Fruit fly (Drosophila melanogaster) whole organism, embryonic: Measurements from ENCODE around the gene CG11902.

ENCODE experiments used
- Atf-2 ChIP-seq: fragments of 200-800 bp; sonication (Bioruptor generic); optimal IDR thresholded peaks from 2 replicates; lab custom pipeline; 2016; ENCODE audit warnings: missing biosample characterization, missing genetic modification characterization
- B-H1 ChIP-seq: fragments of 200-800 bp; sonication (Bioruptor generic); IDR thresholded peaks from 3 replicates; pipeline ENCODE4 v1.3.6; 2022; ENCODE audit warnings: missing biosample characterization, missing genetic modification characterization
- CG10543 ChIP-seq: fragments of 200-800 bp; sonication (Bioruptor generic); optimal IDR thresholded peaks from 3 replicates; lab custom pipeline; 2017; ENCODE audit warnings: missing biosample characterization, mild to moderate bottlenecking, missing genetic modification characterization, moderate library complexity
- CG11398 ChIP-seq: fragments of 200-800 bp; sonication (Bioruptor generic); optimal IDR thresholded peaks from 2 replicates; lab custom pipeline; 2016; ENCODE audit warnings: missing biosample characterization, missing genetic modification characterization
- CG12071 ChIP-seq: fragments of 200-800 bp; sonication (Bioruptor generic); optimal IDR thresholded peaks from 3 replicates; lab custom pipeline; 2018; ENCODE audit warnings: missing biosample characterization, mild to moderate bottlenecking, missing genetic modification characterization
- CG12219 ChIP-seq: fragments of 200-800 bp; sonication (Bioruptor generic); optimal IDR thresholded peaks from 3 replicates; lab custom pipeline; 2018; ENCODE audit warnings: missing biosample characterization, mild to moderate bottlenecking, missing genetic modification characterization
- CG13296 ChIP-seq: fragments of 200-800 bp; sonication (Bioruptor generic); optimal IDR thresholded peaks from 3 replicates; lab custom pipeline; 2018; ENCODE audit warnings: missing biosample characterization, mild to moderate bottlenecking, missing genetic modification characterization
- CG17568 ChIP-seq: fragments of 200-800 bp; sonication (Bioruptor generic); optimal IDR thresholded peaks from 2 replicates; lab custom pipeline; 2018; ENCODE audit warnings: missing biosample characterization, mild to moderate bottlenecking, missing genetic modification characterization, moderate library complexity
- CG2678 ChIP-seq: fragments of 200-800 bp; sonication (Bioruptor generic); optimal IDR thresholded peaks from 3 replicates; lab custom pipeline; 2019; ENCODE audit warnings: missing biosample characterization, mild to moderate bottlenecking, missing genetic modification characterization, moderate library complexity
- CG3163 ChIP-seq: fragments of 200-800 bp; sonication (Bioruptor generic); optimal IDR thresholded peaks from 3 replicates; lab custom pipeline; 2016; ENCODE audit warnings: missing biosample characterization, missing genetic modification characterization
- CG34376 ChIP-seq: fragments of 200-800 bp; sonication (Bioruptor generic); optimal IDR thresholded peaks from 2 replicates; lab custom pipeline; 2018; ENCODE audit warnings: missing biosample characterization, mild to moderate bottlenecking, missing genetic modification characterization
- CG7786 ChIP-seq: fragments of 200-800 bp; sonication (Bioruptor generic); optimal IDR thresholded peaks from 2 replicates; lab custom pipeline; 2016; ENCODE audit warnings: missing biosample characterization, missing genetic modification characterization
- CG8290 ChIP-seq, 3 experiments: fragments of 200-800 bp; sonication (Bioruptor generic); optimal IDR thresholded peaks; 2 replicates each; lab custom pipeline; 2016 to 2019; ENCODE audit warnings: missing biosample characterization in 3 of 3, missing genetic modification characterization in 3 of 3, mild to moderate bottlenecking in 2 of 3, moderate library complexity in 1 of 3
- CG9817 ChIP-seq: fragments of 200-800 bp; sonication (Bioruptor generic); optimal IDR thresholded peaks from 2 replicates; lab custom pipeline; 2018; ENCODE audit warnings: missing biosample characterization, mild to moderate bottlenecking, missing genetic modification characterization, moderate library complexity
- CG9932 ChIP-seq: fragments of 200-800 bp; sonication (Bioruptor generic); IDR thresholded peaks from 2 replicates; pipeline ENCODE4 v1.3.6; 2022; ENCODE audit warnings: missing biosample characterization, missing genetic modification characterization
- D19B ChIP-seq: fragments of 200-800 bp; sonication (Bioruptor generic); optimal IDR thresholded peaks from 2 replicates; lab custom pipeline; 2017; ENCODE audit warnings: missing biosample characterization, mild to moderate bottlenecking, missing genetic modification characterization
- Dad ChIP-seq: fragments of 200-800 bp; sonication (Bioruptor generic); optimal IDR thresholded peaks from 3 replicates; lab custom pipeline; 2016; ENCODE audit warnings: missing biosample characterization, missing genetic modification characterization
- Dref ChIP-seq: fragments of 200-800 bp; sonication (Bioruptor generic); IDR thresholded peaks from 2 replicates; pipeline ENCODE4 v1.3.6; 2022; ENCODE audit warnings: missing biosample characterization, missing genetic modification characterization
- E2f1 ChIP-seq: fragments of 200-800 bp; sonication (Bioruptor generic); IDR thresholded peaks from 2 replicates; pipeline ENCODE4 v1.3.6; 2022; ENCODE audit warnings: missing biosample characterization, missing genetic modification characterization
- Eip74EF ChIP-seq, 2 experiments: fragments of 200-800 bp in 1 of 2; fragments of >200 bp in 1 of 2; sonication (Bioruptor generic) in 1 of 2; optimal IDR thresholded peaks; 2 replicates each; lab custom pipeline; 2017 to 2019; ENCODE audit warnings: missing biosample characterization in 2 of 2, missing genetic modification characterization in 2 of 2, mild to moderate bottlenecking in 1 of 2, moderate library complexity in 1 of 2
- Fer3 ChIP-seq: fragments of 200-800 bp; sonication (Bioruptor generic); optimal IDR thresholded peaks from 2 replicates; lab custom pipeline; 2018; ENCODE audit warnings: missing biosample characterization, mild to moderate bottlenecking, missing genetic modification characterization, moderate library complexity
- Hmx ChIP-seq: fragments of 200-800 bp; sonication (Bioruptor generic); optimal IDR thresholded peaks from 2 replicates; lab custom pipeline; 2016; ENCODE audit warnings: missing biosample characterization, missing genetic modification characterization
- Hr39 ChIP-seq: fragments of >200 bp; optimal IDR thresholded peaks from 2 replicates; lab custom pipeline; 2017
- Max ChIP-seq: fragments of 200-800 bp; sonication (Bioruptor generic); optimal IDR thresholded peaks from 2 replicates; lab custom pipeline; 2016; ENCODE audit warnings: missing biosample characterization, mild to moderate bottlenecking, missing genetic modification characterization
- Med ChIP-seq: fragments of 200-800 bp; sonication (Bioruptor generic); peaks from one replicate; lab custom pipeline; 2016; ENCODE audit warnings: missing biosample characterization, missing genetic modification characterization, mild to moderate bottlenecking, inconsistent platforms, moderate library complexity
- Meics ChIP-seq: fragments of 200-800 bp; sonication (Bioruptor generic); optimal IDR thresholded peaks from 2 replicates; lab custom pipeline; 2017; ENCODE audit warnings: missing biosample characterization, mild to moderate bottlenecking, missing genetic modification characterization
- Nf-YA ChIP-seq: fragments of 200-800 bp; sonication (Bioruptor generic); IDR thresholded peaks from 2 replicates; pipeline ENCODE4 v1.3.6; 2022; ENCODE audit warnings: missing biosample characterization, missing genetic modification characterization
- Oaz ChIP-seq: fragments of 200-800 bp; sonication (Bioruptor generic); IDR thresholded peaks from 2 replicates; pipeline ENCODE4 v1.3.6; 2022; ENCODE audit warnings: missing biosample characterization, missing genetic modification characterization
- Ravus ChIP-seq: fragments of 200-800 bp; sonication (Bioruptor generic); IDR thresholded peaks from 2 replicates; pipeline ENCODE4 v1.3.6; 2022; ENCODE audit warnings: missing biosample characterization, missing genetic modification characterization
- TFAM ChIP-seq: fragments of 200-800 bp; sonication (Bioruptor generic); optimal IDR thresholded peaks from 2 replicates; lab custom pipeline; 2017; ENCODE audit warnings: missing biosample characterization, missing genetic modification characterization, inconsistent platforms
- Xbp1 ChIP-seq: fragments of 200-800 bp; sonication (Bioruptor generic); optimal IDR thresholded peaks from 3 replicates; lab custom pipeline; 2016; ENCODE audit warnings: missing biosample characterization, mild to moderate bottlenecking, missing genetic modification characterization
- Xrp1 ChIP-seq: fragments of 200-800 bp; sonication (Bioruptor generic); IDR thresholded peaks from 2 replicates; pipeline ENCODE4 v1.3.6; 2022; ENCODE audit warnings: missing biosample characterization, missing genetic modification characterization
- chinmo ChIP-seq: fragments of 200-800 bp; sonication (Bioruptor generic); IDR thresholded peaks from 4 replicates; pipeline ENCODE4 v1.3.6; 2022; ENCODE audit warnings: missing biosample characterization, missing genetic modification characterization; ENCODE audit not compliant: partially characterized antibody
- dpn ChIP-seq, 2 experiments: fragments of 200-800 bp; sonication (Bioruptor generic); optimal IDR thresholded peaks; 3 replicates each; lab custom pipeline; 2016; ENCODE audit warnings: missing biosample characterization in 2 of 2, missing genetic modification characterization in 2 of 2
- ems ChIP-seq: fragments of 200-800 bp; sonication (Bioruptor generic); optimal IDR thresholded peaks from 3 replicates; lab custom pipeline; 2016; ENCODE audit warnings: missing biosample characterization, missing genetic modification characterization
- jumu ChIP-seq: fragments of 200-800 bp; sonication (Bioruptor generic); optimal IDR thresholded peaks from 3 replicates; lab custom pipeline; 2016; ENCODE audit warnings: missing biosample characterization, missing genetic modification characterization
- luna ChIP-seq: fragments of 200-800 bp; sonication (Bioruptor generic); optimal IDR thresholded peaks from 2 replicates; lab custom pipeline; 2016; ENCODE audit warnings: missing biosample characterization, missing genetic modification characterization
- mirr ChIP-seq: fragments of 200-800 bp; sonication (Bioruptor generic); optimal IDR thresholded peaks from 3 replicates; lab custom pipeline; 2018; ENCODE audit warnings: missing biosample characterization, mild to moderate bottlenecking, missing genetic modification characterization
- nau ChIP-seq: fragments of 200-800 bp; sonication (Bioruptor generic); optimal IDR thresholded peaks from 3 replicates; lab custom pipeline; 2017; ENCODE audit warnings: missing biosample characterization, mild to moderate bottlenecking, missing genetic modification characterization, missing genetic modification reagents
- nmo ChIP-seq: fragments of 200-800 bp; sonication (Bioruptor generic); optimal IDR thresholded peaks from 2 replicates; lab custom pipeline; 2018; ENCODE audit warnings: missing biosample characterization, mild to moderate bottlenecking, missing genetic modification characterization, moderate library complexity
- p53 ChIP-seq: fragments of 200-800 bp; sonication (Bioruptor generic); optimal IDR thresholded peaks from 2 replicates; lab custom pipeline; 2016; ENCODE audit warnings: missing biosample characterization, missing genetic modification characterization
- pan ChIP-seq, 4 experiments: fragments of >200 bp in 3 of 4; fragments of 200-800 bp in 1 of 4; sonication (Bioruptor generic) in 1 of 4; optimal IDR thresholded peaks in 3 of 4; IDR thresholded peaks in 1 of 4; 2 replicates each; pipeline versions ENCODE4 v1.3.6 to Lab custom; 2017 to 2022; ENCODE audit warnings: missing biosample characterization in 2 of 4, missing genetic modification characterization in 2 of 4, mixed read lengths in 1 of 4
- prd ChIP-seq, 3 experiments: fragments of >200 bp in 2 of 3; fragments of 200-800 bp in 1 of 3; sonication (Bioruptor generic) in 1 of 3; optimal IDR thresholded peaks in 2 of 3; IDR thresholded peaks in 1 of 3; 2 replicates in 2 of 3; 3 replicates in 1 of 3; pipeline versions ENCODE4 v1.3.6 to Lab custom; 2017 to 2022; ENCODE audit warnings: missing biosample characterization in 1 of 3, missing genetic modification characterization in 1 of 3
- psq ChIP-seq: fragments of 200-800 bp; sonication (Bioruptor generic); optimal IDR thresholded peaks from 2 replicates; lab custom pipeline; 2017; ENCODE audit warnings: missing biosample characterization, missing genetic modification characterization
- so ChIP-seq: fragments of 200-800 bp; sonication (Bioruptor generic); IDR thresholded peaks from 3 replicates; pipeline ENCODE4 v1.3.6; 2022; ENCODE audit warnings: missing biosample characterization, missing genetic modification characterization
- twi ChIP-seq: fragments of 200-800 bp; optimal IDR thresholded peaks from 2 replicates; lab custom pipeline; 2019; ENCODE audit warnings: missing biosample characterization, mild to moderate bottlenecking, missing genetic modification characterization, moderate library complexity
- vfl ChIP-seq: fragments of 200-800 bp; sonication (Bioruptor generic); optimal IDR thresholded peaks from 2 replicates; lab custom pipeline; 2016; ENCODE audit warnings: missing biosample characterization, missing genetic modification characterization
- wdn ChIP-seq: fragments of 200-800 bp; sonication (Bioruptor generic); IDR thresholded peaks from 2 replicates; pipeline ENCODE4 v1.3.6; 2022; ENCODE audit warnings: missing biosample characterization, missing genetic modification characterization

Gene CG11902

DNA sequence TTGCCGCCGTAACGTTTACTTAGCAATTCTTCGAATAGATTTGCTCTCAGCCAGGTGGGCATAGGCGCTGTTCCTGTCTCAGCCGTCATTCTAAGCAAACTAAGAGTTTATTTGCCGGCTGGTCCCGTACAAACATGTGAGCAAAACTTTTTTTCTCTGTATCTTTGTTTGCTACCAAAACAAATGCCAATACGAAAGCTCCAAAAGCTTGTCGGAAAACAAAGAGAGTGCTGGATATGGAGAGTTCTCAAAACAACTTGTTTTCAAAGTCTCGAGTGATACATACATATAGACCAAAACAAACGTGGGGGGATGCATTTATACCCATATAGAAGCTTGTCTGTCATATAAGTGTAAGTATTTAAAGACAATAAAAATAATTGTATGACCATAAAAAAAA, 19.0 kb upstream of the CG11902 start, which contains the start of gene CG10559 (continued):
- TF ChIP-seq so (GFP tag; lab: Robert Waterston, UW): no peak
- TF ChIP-seq CG3163 (GFP tag; lab: Kevin White, UChicago): peak; percentile 44
- no peak for TF ChIP-seq E2f1 (GFP tag; lab: Robert Waterston, UW)
- no peak for TF ChIP-seq Ravus (GFP tag; lab: Robert Waterston, UW)
- TF ChIP-seq CG7786 (GFP tag; lab: Kevin White, UChicago): no peak
- no peak for TF ChIP-seq CG8290 (GFP tag; optimal IDR thresholded peaks at IDR 0.05; lab: Kevin White, UChicago)
- peak in 1 of 2 experiments; percentile 13 for TF ChIP-seq CG8290 (tag; optimal IDR thresholded peaks at IDR 0.05; lab: Kevin White, UChicago)
- no peak for TF ChIP-seq jumu (GFP tag; lab: Kevin White, UChicago)
- TF ChIP-seq chinmo: 0 out of 4 replicates have a peak, but pooled peaks have one; percentile 24
- peak; percentile 42 for TF ChIP-seq Med (GFP tag; lab: Kevin White, UChicago)
- TF ChIP-seq CG9817: no peak
- TF ChIP-seq wdn: no peak
- TF ChIP-seq p53 (GFP tag; lab: Kevin White, UChicago): no peak
- TF ChIP-seq pan (optimal IDR thresholded peaks at IDR 0.05; lab: Kevin White, UChicago): no peak
- no peak for TF ChIP-seq pan (GFP tag; optimal IDR thresholded peaks at IDR 0.05 in 1 of 2, IDR thresholded peaks at IDR 0.05 in 1 of 2)

DNA sequence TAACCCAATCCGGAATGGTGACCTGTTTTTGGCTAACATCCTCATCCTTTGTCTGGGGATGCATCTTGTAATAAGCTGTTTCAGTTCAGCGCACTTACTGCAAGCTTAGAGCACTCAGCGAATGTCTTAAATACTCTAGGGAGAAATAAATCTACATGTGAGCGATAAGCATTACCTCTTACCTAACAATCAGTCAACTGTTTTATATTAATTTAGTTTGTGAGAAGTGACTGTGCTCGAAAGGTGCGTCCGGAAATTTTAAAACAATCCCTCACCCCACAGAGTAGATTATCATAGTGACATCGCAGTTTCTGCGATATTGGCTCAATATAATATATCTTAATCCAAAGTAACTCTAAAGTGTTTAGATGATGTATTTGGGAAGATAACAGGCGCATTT, 17.0 kb upstream of the CG11902 start, which contains the start of gene CG10553:
Gene CG10553 (minus strand): TSS at position 101 of the 400 bp plus-strand sequence.
- TF ChIP-seq CG12071 (GFP tag; lab: Kevin White, UChicago) (no peak), Atf-2 (GFP tag; lab: Kevin White, UChicago) (no peak), dpn (GFP tag; optimal IDR thresholded peaks at IDR 0.05; lab: Kevin White, UChicago) (no peak), Fer3 (tag; lab: Kevin White, UChicago) (no peak), TFAM (no peak), Xbp1 (GFP tag; lab: Kevin White, UChicago) (no peak), CG10543 (GFP tag; lab: Kevin White, UChicago) (no peak), prd (optimal IDR thresholded peaks at IDR 0.05; lab: Kevin White, UChicago) (no peak), prd (GFP tag; IDR thresholded peaks at IDR 0.05; lab: Robert Waterston, UW) (no peak), ems (GFP tag; lab: Kevin White, UChicago) (no peak), B-H1 (GFP tag; lab: Robert Waterston, UW) (no peak), Hr39 (no peak), twi (no peak), nmo (GFP tag; lab: Kevin White, UChicago) (no peak), CG9817 (no peak), CG12219 (no peak), Dref (GFP tag; lab: Robert Waterston, UW) (no peak), vfl (no peak)

DNA sequence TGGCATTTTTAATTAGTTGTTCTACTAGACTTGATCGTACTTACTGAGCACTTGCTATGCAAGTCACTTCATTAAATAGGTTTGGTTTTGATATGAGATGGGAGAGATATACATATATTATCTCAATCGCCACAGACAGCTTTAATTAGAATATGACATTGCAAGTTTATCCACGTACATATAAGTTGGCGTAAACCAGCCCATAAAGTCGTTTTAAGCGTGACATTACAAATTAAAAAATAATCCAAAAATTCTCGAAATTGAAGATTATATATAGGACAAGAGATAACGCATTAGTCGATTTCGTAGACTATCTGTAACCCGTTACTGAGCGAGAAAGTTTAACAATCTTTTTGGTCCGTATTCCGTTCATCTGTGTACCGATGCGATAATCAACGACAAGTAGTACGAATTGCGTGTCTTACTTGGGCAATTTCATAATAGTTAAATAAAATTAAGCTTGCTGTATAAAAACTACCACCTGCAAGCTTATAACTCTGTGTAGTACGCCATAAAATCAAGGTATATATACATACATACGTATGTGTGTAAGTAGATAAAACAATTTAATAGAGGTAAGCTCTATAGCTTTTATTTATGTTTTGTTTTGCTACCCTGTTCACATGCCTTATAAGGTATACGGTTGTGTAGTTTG, 14.9 kb upstream of the CG11902 start, which contains the start of gene CG10560:
Gene CG10560 (minus strand): TSS at position 51 of the 655 bp plus-strand sequence.
- TF ChIP-seq Hmx: no peak
- TF ChIP-seq CG2678 (tag; lab: Kevin White, UChicago): peak; percentile 43
- TF ChIP-seq luna (GFP tag; lab: Kevin White, UChicago): no peak
- TF ChIP-seq Xrp1 (GFP tag; lab: Robert Waterston, UW): no peak
- TF ChIP-seq Dad: no peak
- TF ChIP-seq Eip74EF (GFP tag; optimal IDR thresholded peaks at IDR 0.05; lab: Kevin White, UChicago): peak in 1 of 2 experiments; percentile 7
- peak; percentile 30 for TF ChIP-seq mirr (GFP tag; lab: Kevin White, UChicago)
- TF ChIP-seq Nf-YA (GFP tag; lab: Robert Waterston, UW): no peak
- TF ChIP-seq Meics (GFP tag; lab: Kevin White, UChicago): no peak
- no peak for TF ChIP-seq Oaz (GFP tag; lab: Robert Waterston, UW)
- TF ChIP-seq nau: no peak
- peak; percentile 46 for TF ChIP-seq CG13296
- no peak for TF ChIP-seq Max (GFP tag; lab: Kevin White, UChicago)
- peak; percentile 86 for TF ChIP-seq D19B
- no peak for TF ChIP-seq CG11398 (GFP tag; lab: Kevin White, UChicago)
- no peak for TF ChIP-seq CG17568 (GFP tag; lab: Kevin White, UChicago)
- no peak for TF ChIP-seq CG9932 (GFP tag; lab: Robert Waterston, UW)
- TF ChIP-seq CG34376 (GFP tag; lab: Kevin White, UChicago): peak; percentile 3
- no peak for TF ChIP-seq psq (GFP tag; lab: Kevin White, UChicago)
